Fruit fly (Drosophila melanogaster): Measurements from ENCODE around the gene AnxB11.

AnxB11 gene

DNA sequence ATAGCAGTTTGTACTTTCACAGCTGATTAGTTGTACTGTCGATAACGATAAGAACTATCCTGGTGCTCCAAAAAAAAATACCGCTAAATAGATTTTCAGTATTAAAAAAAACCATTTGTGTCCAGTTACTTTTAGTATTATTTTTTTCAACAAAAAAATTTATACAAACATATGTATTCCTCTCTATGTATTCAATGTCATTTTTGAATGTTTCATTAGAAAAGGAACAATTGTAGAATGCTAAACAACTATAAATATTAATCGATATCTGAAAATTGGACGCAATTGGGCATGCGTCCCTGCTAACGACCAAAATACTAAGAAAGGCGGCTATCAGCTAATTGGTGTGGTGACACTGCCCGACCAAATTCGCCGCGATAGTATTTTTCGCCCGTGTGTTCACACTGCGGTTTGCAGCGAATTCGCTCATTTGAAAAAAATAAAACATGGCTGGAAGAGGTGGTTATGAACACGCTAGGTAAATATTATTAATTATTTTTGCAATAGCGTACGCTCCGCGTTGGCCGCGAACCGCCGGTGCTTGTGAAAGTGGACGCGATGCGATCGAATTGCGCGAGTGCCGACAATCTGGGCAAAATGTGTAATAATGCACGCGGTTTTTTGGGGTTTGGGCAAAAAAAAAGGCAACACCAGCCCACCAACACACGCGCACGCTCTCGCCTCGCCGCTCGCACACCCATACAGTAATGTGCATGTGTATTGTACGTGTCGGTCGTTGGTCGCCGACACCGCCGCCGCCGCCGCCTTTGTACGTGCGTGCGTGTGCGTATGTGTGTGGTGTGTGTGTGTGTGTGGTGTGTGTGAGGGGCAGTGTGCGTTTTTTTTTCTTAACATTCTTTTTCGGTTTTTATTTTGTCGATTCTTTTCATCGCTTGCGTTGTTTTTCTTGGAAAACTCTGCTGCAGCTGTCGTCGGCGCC, 26.5 kb upstream of the AnxB11 start, which contains the start of the genes CG34015 and eIF4H1:
Gene CG34015, minus strand, starts transcription at position 51 of the 940 bp plus-strand sequence.
Gene eIF4H1, plus strand, starts transcription at position 414 of the 940 bp plus-strand sequence.
- TF ChIP-seq CG16813 (GFP tag; IDR thresholded peaks at IDR 0.05; ENCODE audit: partially characterized antibody): peak; percentile 68
- TF ChIP-seq sqz (GFP tag; optimal IDR thresholded peaks at IDR 0.05): peak; percentile 97
- no peak for TF ChIP-seq CG16815 (GFP tag; optimal IDR thresholded peaks at IDR 0.05)
- TF ChIP-seq CG18262 (tag; optimal IDR thresholded peaks at IDR 0.05): peak; percentile 2
- TF ChIP-seq Sin3A (optimal IDR thresholded peaks at IDR 0.05): peak; percentile 50
- TF ChIP-seq bigmax (GFP tag; optimal IDR thresholded peaks at IDR 0.05): peak; percentile 8
- TF ChIP-seq Six4 (GFP tag; optimal IDR thresholded peaks at IDR 0.05): no peak
- no peak for TF ChIP-seq ftz-f1 (GFP tag; optimal IDR thresholded peaks at IDR 0.05)
- TF ChIP-seq CG10267 (tag; optimal IDR thresholded peaks at IDR 0.05): peak; percentile 20
- TF ChIP-seq ato (GFP tag; IDR thresholded peaks at IDR 0.05; ENCODE audit: partially characterized antibody): no peak
- TF ChIP-seq NC2β (GFP tag; optimal IDR thresholded peaks at IDR 0.05): peak; percentile 21
- TF ChIP-seq bsh (GFP tag; optimal IDR thresholded peaks at IDR 0.05): peak in 1 of 2 experiments; percentile 88
- TF ChIP-seq crol (GFP tag; IDR thresholded peaks at IDR 0.05): peak; percentile 53; the same call in 1 of the 2 replicates
- TF ChIP-seq MBD-R2 (GFP tag; IDR thresholded peaks at IDR 0.05): peak; percentile 27; the same call in 1 of the 2 replicates
- no peak for TF ChIP-seq gro (GFP tag; optimal IDR thresholded peaks at IDR 0.05)
- peak in 1 of 3 experiments; percentile 33 for TF ChIP-seq lola (GFP tag; optimal IDR thresholded peaks at IDR 0.05)
- no peak for TF ChIP-seq chn (GFP tag; optimal IDR thresholded peaks at IDR 0.05)
- TF ChIP-seq BEAF-32 (GFP tag; optimal IDR thresholded peaks at IDR 0.05): peak; percentile 85
- no peak for TF ChIP-seq Hand (GFP tag; optimal IDR thresholded peaks at IDR 0.05)
- peak; percentile 52 for TF ChIP-seq Max (GFP tag; optimal IDR thresholded peaks at IDR 0.05)
- TF ChIP-seq gfzf (GFP tag; optimal IDR thresholded peaks at IDR 0.05): peak; percentile 72
- TF ChIP-seq scrt (GFP tag; optimal IDR thresholded peaks at IDR 0.05): no peak
- TF ChIP-seq CG2202 (tag; optimal IDR thresholded peaks at IDR 0.05): no peak
- no peak for TF ChIP-seq ind (GFP tag; optimal IDR thresholded peaks at IDR 0.05)
- TF ChIP-seq CG12659 (GFP tag; optimal IDR thresholded peaks at IDR 0.05): peak; percentile 55
- no peak for TF ChIP-seq CG4617 (GFP tag; optimal IDR thresholded peaks at IDR 0.05; ENCODE audit: borderline replicate concordance)
- no peak for TF ChIP-seq CG31365 (tag; optimal IDR thresholded peaks at IDR 0.05)
- TF ChIP-seq CG30403 (GFP tag; optimal IDR thresholded peaks at IDR 0.05): no peak
- TF ChIP-seq Sry-β (GFP tag; optimal IDR thresholded peaks at IDR 0.05): no peak
- TF ChIP-seq CG13287 (GFP tag; IDR thresholded peaks at IDR 0.05; ENCODE audit: partially characterized antibody): peak; percentile 75
- peak; percentile 4 for TF ChIP-seq cwo (GFP tag; optimal IDR thresholded peaks at IDR 0.05)
- no peak for TF ChIP-seq salm (tag; optimal IDR thresholded peaks at IDR 0.05)
- no peak for TF ChIP-seq CG2120 (GFP tag; optimal IDR thresholded peaks at IDR 0.05)
- TF ChIP-seq CG1647 (GFP tag; optimal IDR thresholded peaks at IDR 0.05): no peak
- TF ChIP-seq Mad (GFP tag; optimal IDR thresholded peaks at IDR 0.05): no peak
- no peak for TF ChIP-seq run (tag; optimal IDR thresholded peaks at IDR 0.05)
- no peak for TF ChIP-seq toy (GFP tag; IDR thresholded peaks at IDR 0.05)
- TF ChIP-seq CG9797 (GFP tag; optimal IDR thresholded peaks at IDR 0.05): peak; percentile 85
- TF ChIP-seq CG15601 (tag; optimal IDR thresholded peaks at IDR 0.05): peak; percentile 50
- no peak for TF ChIP-seq Vsx1 (GFP tag; optimal IDR thresholded peaks at IDR 0.05)
- TF ChIP-seq Sry-δ (GFP tag; optimal IDR thresholded peaks at IDR 0.05): peak; percentile 72
- TF ChIP-seq knrl (GFP tag; IDR thresholded peaks at IDR 0.05; ENCODE audit: partially characterized antibody): peak; percentile 65
- peak; percentile 41 for TF ChIP-seq nmo (GFP tag; optimal IDR thresholded peaks at IDR 0.05)
- peak; percentile 21; the same call in 1 of the 2 replicates for TF ChIP-seq CG42726 (GFP tag; IDR thresholded peaks at IDR 0.05; ENCODE audit: partially characterized antibody)
- no peak for TF ChIP-seq Doc2 (GFP tag; IDR thresholded peaks at IDR 0.05)
- TF ChIP-seq Ada2b (GFP tag; IDR thresholded peaks at IDR 0.05): no peak
- no peak for TF ChIP-seq CHES-1-like (GFP tag; optimal IDR thresholded peaks at IDR 0.05)

Measured in whole organism, embryonic.